Worm (Caenorhabditis elegans): Measurements from ENCODE around the gene srh-171.

The srh-171 gene

ce11 chrV:20007470-20007869 is 42.0 kb downstream of the srh-171 start, which contains the start of gene Y60A3A.23:
Gene Y60A3A.23, plus strand, starts transcription at chrV:20007770.
- TF ChIP-seq lim-6 (tag; optimal IDR thresholded peaks at IDR 0.05) (no peak), ztf-16 (tag; optimal IDR thresholded peaks at IDR 0.05) (no peak), pha-2 (tag; optimal IDR thresholded peaks at IDR 0.05) (no peak), ceh-24 (tag; optimal IDR thresholded peaks at IDR 0.05) (no peak), syd-9 (tag; optimal IDR thresholded peaks at IDR 0.05) (no peak), fkh-6 (tag; optimal IDR thresholded peaks at IDR 0.05) (no peak), K02D7.2 (tag; optimal IDR thresholded peaks at IDR 0.05) (no peak), pat-9 (tag; optimal IDR thresholded peaks at IDR 0.05) (no peak), F13H6.1 (tag; optimal IDR thresholded peaks at IDR 0.05) (no peak), pax-1 (tag; optimal IDR thresholded peaks at IDR 0.05) (no peak), hlh-13 (GFP tag; optimal IDR thresholded peaks at IDR 0.05) (no peak), ceh-19 (GFP tag; optimal IDR thresholded peaks at IDR 0.05) (no peak), ceh-45 (GFP tag; IDR thresholded peaks at IDR 0.05) (no peak), Y22D7AL.16 (tag; optimal IDR thresholded peaks at IDR 0.05) (no peak), ref-2 (tag; optimal IDR thresholded peaks at IDR 0.05) (no peak), ttx-3 (tag; optimal IDR thresholded peaks at IDR 0.05) (no peak)

- TF ChIP-seq ceh-14 (tag; optimal IDR thresholded peaks at IDR 0.05) (no peak), elt-2 (tag; optimal IDR thresholded peaks at IDR 0.05) (peak; percentile 26), ceh-45 (GFP tag; IDR thresholded peaks at IDR 0.05) (no peak), hlh-13 (GFP tag; optimal IDR thresholded peaks at IDR 0.05) (no peak), dmd-4 (tag; optimal IDR thresholded peaks at IDR 0.05; ENCODE audit: borderline replicate concordance) (no peak), nfya-1 (tag; optimal IDR thresholded peaks at IDR 0.05) (no peak), ceh-9 (tag; optimal IDR thresholded peaks at IDR 0.05) (no peak)
Observed at ce11 chrV:20011199-20011598, 45.7 kb downstream of the srh-171 start.

ce11 chrV:20011654-20012053 is 46.2 kb downstream of the srh-171 start, which contains the start of gene Y60A3A.21:
Gene Y60A3A.21, plus strand, starts transcription at chrV:20011954.
- TF ChIP-seq unc-55 (GFP tag; optimal IDR thresholded peaks at IDR 0.05) (no peak), nhr-11 (tag; optimal IDR thresholded peaks at IDR 0.05) (no peak), elt-2 (tag; optimal IDR thresholded peaks at IDR 0.05) (no peak), T23F11.4 (GFP tag; optimal IDR thresholded peaks at IDR 0.05) (no peak), fax-1 (tag; optimal IDR thresholded peaks at IDR 0.05) (no peak), ceh-22 (tag; optimal IDR thresholded peaks at IDR 0.05) (no peak), pat-9 (tag; optimal IDR thresholded peaks at IDR 0.05) (no peak), ceh-31 (tag; optimal IDR thresholded peaks at IDR 0.05) (no peak), eyg-1 (tag; optimal IDR thresholded peaks at IDR 0.05) (no peak), ceh-45 (GFP tag; IDR thresholded peaks at IDR 0.05) (no peak), pha-2 (tag; optimal IDR thresholded peaks at IDR 0.05) (no peak)

ce11 chrV:20021347-20021746 is 55.8 kb downstream of the srh-171 start:
- no peak for TF ChIP-seq sdc-2 (tag; optimal IDR thresholded peaks at IDR 0.05)
- no peak for TF ChIP-seq che-1 (tag; optimal IDR thresholded peaks at IDR 0.05)
- TF ChIP-seq unc-55 (GFP tag; optimal IDR thresholded peaks at IDR 0.05): peak; percentile 54
